Fruit fly (Drosophila melanogaster) whole organism, embryonic: Measurements from ENCODE around the gene NPF.

Source experiments
- Ada2b ChIP-seq: fragments of 200-800 bp; sonication (Bioruptor generic); IDR thresholded peaks from 2 replicates; pipeline ENCODE4 v1.3.6; 2022; ENCODE audit warnings: missing biosample characterization, missing genetic modification characterization
- BEAF-32 ChIP-seq: fragments of 200-800 bp; sonication (Bioruptor generic); optimal IDR thresholded peaks from 3 replicates; lab custom pipeline; 2017; ENCODE audit warnings: missing biosample characterization, missing genetic modification characterization, mild to moderate bottlenecking, moderate library complexity, missing genetic modification reagents
- CG10959 ChIP-seq: fragments of 200-800 bp; sonication (Bioruptor generic); IDR thresholded peaks from 2 replicates; pipeline ENCODE4 v1.3.6; 2022; ENCODE audit warnings: missing biosample characterization, missing genetic modification characterization
- CG11456 ChIP-seq: fragments of 200-800 bp; sonication (Bioruptor generic); IDR thresholded peaks from 3 replicates; pipeline ENCODE4 v1.3.6; 2022; ENCODE audit warnings: missing biosample characterization, missing genetic modification characterization
- CG11504 ChIP-seq: fragments of 200-800 bp; sonication (Bioruptor generic); optimal IDR thresholded peaks from 3 replicates; lab custom pipeline; 2019; ENCODE audit warnings: missing biosample characterization, mild to moderate bottlenecking, missing genetic modification characterization, moderate library complexity
- CG12155 ChIP-seq: fragments of 200-800 bp; sonication (Bioruptor generic); optimal IDR thresholded peaks from 3 replicates; lab custom pipeline; 2016; ENCODE audit warnings: missing biosample characterization, missing genetic modification characterization
- CG13296 ChIP-seq: fragments of 200-800 bp; sonication (Bioruptor generic); optimal IDR thresholded peaks from 3 replicates; lab custom pipeline; 2018; ENCODE audit warnings: missing biosample characterization, mild to moderate bottlenecking, missing genetic modification characterization
- CG13424 ChIP-seq: fragments of 200-800 bp; sonication (Bioruptor generic); optimal IDR thresholded peaks from 2 replicates; lab custom pipeline; 2019; ENCODE audit warnings: missing biosample characterization, mild to moderate bottlenecking, missing genetic modification characterization, moderate library complexity
- CG14667 ChIP-seq: fragments of 200-800 bp; sonication (Bioruptor generic); IDR thresholded peaks from 2 replicates; pipeline ENCODE4 v1.3.6; 2022; ENCODE audit warnings: missing biosample characterization, missing genetic modification characterization
- CG1602 ChIP-seq: fragments of 200-800 bp; sonication (Bioruptor generic); optimal IDR thresholded peaks from 3 replicates; lab custom pipeline; 2016; ENCODE audit warnings: missing biosample characterization, missing genetic modification characterization
- CG17328 ChIP-seq: fragments of 200-800 bp; sonication (Bioruptor generic); IDR thresholded peaks from 2 replicates; pipeline ENCODE4 v1.3.6; 2022; ENCODE audit warnings: missing biosample characterization, missing genetic modification characterization
- CG17568 ChIP-seq: fragments of 200-800 bp; sonication (Bioruptor generic); optimal IDR thresholded peaks from 2 replicates; lab custom pipeline; 2018; ENCODE audit warnings: missing biosample characterization, mild to moderate bottlenecking, missing genetic modification characterization, moderate library complexity
- CG17802 ChIP-seq: fragments of 200-800 bp; sonication (Bioruptor generic); optimal IDR thresholded peaks from 2 replicates; lab custom pipeline; 2018; ENCODE audit warnings: missing biosample characterization, mild to moderate bottlenecking, missing genetic modification characterization, moderate library complexity
- CG18476 ChIP-seq: fragments of 200-800 bp; sonication (Bioruptor generic); optimal IDR thresholded peaks from 2 replicates; lab custom pipeline; 2016; ENCODE audit warnings: missing biosample characterization, mild to moderate bottlenecking, missing genetic modification characterization
- CG2129 ChIP-seq: fragments of 200-800 bp; sonication (Bioruptor generic); IDR thresholded peaks from 2 replicates; pipeline ENCODE4 v1.3.6; 2022; ENCODE audit warnings: missing biosample characterization, missing genetic modification characterization; ENCODE audit not compliant: partially characterized antibody
- CG2199 ChIP-seq: fragments of 200-800 bp; sonication (Bioruptor generic); IDR thresholded peaks from 3 replicates; pipeline ENCODE4 v1.3.6; 2022; ENCODE audit warnings: missing biosample characterization, missing genetic modification characterization
- CG32767 ChIP-seq: fragments of 200-800 bp; sonication (Bioruptor generic); IDR thresholded peaks from 2 replicates; pipeline ENCODE4 v1.3.6; 2022; ENCODE audit warnings: missing biosample characterization, missing genetic modification characterization
- CG7556 ChIP-seq: fragments of 200-800 bp; sonication (Bioruptor generic); optimal IDR thresholded peaks from 2 replicates; lab custom pipeline; 2017; ENCODE audit warnings: missing biosample characterization, mild to moderate bottlenecking, missing genetic modification characterization
- CG7839 ChIP-seq: fragments of 200-800 bp; sonication (Bioruptor generic); optimal IDR thresholded peaks from 3 replicates; lab custom pipeline; 2018; ENCODE audit warnings: missing biosample characterization, mild to moderate bottlenecking, missing genetic modification characterization, moderate library complexity
- CG8478 ChIP-seq: fragments of >200 bp; optimal IDR thresholded peaks from 2 replicates; lab custom pipeline; 2018
- Drgx ChIP-seq: fragments of 200-800 bp; sonication (Bioruptor generic); IDR thresholded peaks from 2 replicates; pipeline ENCODE4 v1.3.6; 2022; ENCODE audit warnings: missing biosample characterization, missing genetic modification characterization
- ERR ChIP-seq: fragments of 200-800 bp; sonication (Bioruptor generic); optimal IDR thresholded peaks from 2 replicates; lab custom pipeline; 2016; ENCODE audit warnings: missing biosample characterization, missing genetic modification characterization
- Eip74EF ChIP-seq, 2 experiments: fragments of 200-800 bp in 1 of 2; fragments of >200 bp in 1 of 2; sonication (Bioruptor generic) in 1 of 2; optimal IDR thresholded peaks; 2 replicates each; lab custom pipeline; 2017 to 2019; ENCODE audit warnings: missing biosample characterization in 2 of 2, missing genetic modification characterization in 2 of 2, mild to moderate bottlenecking in 1 of 2, moderate library complexity in 1 of 2
- Ets97D ChIP-seq: fragments of 200-800 bp; sonication (Bioruptor generic); optimal IDR thresholded peaks from 3 replicates; lab custom pipeline; 2016; ENCODE audit warnings: missing biosample characterization, missing genetic modification characterization
- Fer1 ChIP-seq: fragments of 200-800 bp; sonication (Bioruptor generic); optimal IDR thresholded peaks from 2 replicates; lab custom pipeline; 2017; ENCODE audit warnings: missing biosample characterization, mild to moderate bottlenecking, missing genetic modification characterization
- Fer3 ChIP-seq: fragments of 200-800 bp; sonication (Bioruptor generic); optimal IDR thresholded peaks from 2 replicates; lab custom pipeline; 2018; ENCODE audit warnings: missing biosample characterization, mild to moderate bottlenecking, missing genetic modification characterization, moderate library complexity
- Gsc ChIP-seq: fragments of 200-800 bp; sonication (Bioruptor generic); IDR thresholded peaks from 2 replicates; pipeline ENCODE4 v1.3.6; 2022; ENCODE audit warnings: missing biosample characterization, missing genetic modification characterization
- HHEX ChIP-seq: fragments of 200-800 bp; sonication (Bioruptor generic); optimal IDR thresholded peaks from 3 replicates; lab custom pipeline; 2017; ENCODE audit warnings: missing biosample characterization, mild to moderate bottlenecking, missing genetic modification characterization, missing genetic modification reagents
- HLH3B ChIP-seq: fragments of 200-800 bp; sonication (Bioruptor generic); IDR thresholded peaks from 2 replicates; pipeline ENCODE4 v1.3.6; 2022; ENCODE audit warnings: missing biosample characterization, missing genetic modification characterization
- HLHmδ ChIP-seq: fragments of 200-800 bp; sonication (Bioruptor generic); optimal IDR thresholded peaks from 2 replicates; lab custom pipeline; 2018; ENCODE audit warnings: missing biosample characterization, mild to moderate bottlenecking, missing genetic modification characterization, moderate library complexity
- Mrtf ChIP-seq: fragments of 200-800 bp; sonication (Bioruptor generic); IDR thresholded peaks from 3 replicates; pipeline ENCODE4 v1.3.6; 2022; ENCODE audit warnings: missing biosample characterization, missing genetic modification characterization
- NC2α ChIP-seq: fragments of 200-800 bp; sonication (Bioruptor generic); optimal IDR thresholded peaks from 2 replicates; lab custom pipeline; 2016; ENCODE audit warnings: missing biosample characterization, missing genetic modification characterization
- NFAT ChIP-seq: fragments of 200-800 bp; sonication (Bioruptor generic); IDR thresholded peaks from 2 replicates; pipeline ENCODE4 v1.3.6; 2022; ENCODE audit warnings: missing biosample characterization, missing genetic modification characterization
- Neu2 ChIP-seq: fragments of 200-800 bp; sonication (Bioruptor generic); optimal IDR thresholded peaks from 3 replicates; lab custom pipeline; 2016; ENCODE audit warnings: missing biosample characterization, missing genetic modification characterization, borderline replicate concordance
- Nf-YC ChIP-seq: fragments of 200-800 bp; optimal IDR thresholded peaks from 3 replicates; lab custom pipeline; 2019; ENCODE audit warnings: missing biosample characterization, mild to moderate bottlenecking, missing genetic modification characterization, moderate library complexity
- Spps ChIP-seq: fragments of 200-800 bp; sonication (Bioruptor generic); optimal IDR thresholded peaks from 2 replicates; lab custom pipeline; 2018; ENCODE audit warnings: missing biosample characterization, mild to moderate bottlenecking, missing genetic modification characterization
- Stat92E ChIP-seq, 3 experiments: fragments of >200 bp in 2 of 3; fragments of 200-800 bp in 1 of 3; sonication (Bioruptor generic) in 1 of 3; optimal IDR thresholded peaks; 2 replicates each; lab custom pipeline; 2017 to 2019; ENCODE audit warnings: missing biosample characterization in 3 of 3, missing genetic modification characterization in 3 of 3, mild to moderate bottlenecking in 1 of 3, moderate library complexity in 1 of 3
- Usf ChIP-seq: fragments of 200-800 bp; sonication (Bioruptor generic); optimal IDR thresholded peaks from 2 replicates; lab custom pipeline; 2017; ENCODE audit warnings: missing genotype, missing biosample characterization, missing genetic modification characterization
- aop ChIP-seq: fragments of 200-800 bp; sonication (Bioruptor generic); IDR thresholded peaks from 2 replicates; pipeline ENCODE4 v1.3.6; 2022; ENCODE audit warnings: missing biosample characterization, missing genetic modification characterization
- eyg ChIP-seq: fragments of 200-800 bp; sonication (Bioruptor generic); optimal IDR thresholded peaks from 3 replicates; lab custom pipeline; 2016; ENCODE audit warnings: missing biosample characterization, missing genetic modification characterization
- fu2 ChIP-seq: fragments of 200-800 bp; sonication (Bioruptor generic); optimal IDR thresholded peaks from 2 replicates; lab custom pipeline; 2016; ENCODE audit warnings: missing biosample characterization, missing genetic modification characterization
- gce ChIP-seq: fragments of 200-800 bp; sonication (Bioruptor generic); IDR thresholded peaks from 3 replicates; pipeline ENCODE4 v1.3.6; 2022; ENCODE audit warnings: missing biosample characterization, missing genetic modification characterization
- ken ChIP-seq: fragments of 200-800 bp; sonication (Bioruptor generic); IDR thresholded peaks from 3 replicates; pipeline ENCODE4 v1.3.6; 2022; ENCODE audit warnings: missing biosample characterization, missing genetic modification characterization
- org-1 ChIP-seq: fragments of 200-800 bp; sonication (Bioruptor generic); optimal IDR thresholded peaks from 2 replicates; lab custom pipeline; 2017; ENCODE audit warnings: missing biosample characterization, missing genetic modification characterization
- salm ChIP-seq: fragments of 200-800 bp; sonication (Bioruptor generic); optimal IDR thresholded peaks from 2 replicates; lab custom pipeline; 2018; ENCODE audit warnings: missing biosample characterization, mild to moderate bottlenecking, missing genetic modification characterization
- slou ChIP-seq: fragments of 200-800 bp; sonication (Bioruptor generic); optimal IDR thresholded peaks from 3 replicates; lab custom pipeline; 2016; ENCODE audit warnings: missing biosample characterization, missing genetic modification characterization
- ssp ChIP-seq: fragments of 200-800 bp; sonication (Bioruptor generic); IDR thresholded peaks from 2 replicates; pipeline ENCODE4 v1.3.6; 2022; ENCODE audit warnings: missing biosample characterization, missing genetic modification characterization
- ttk ChIP-seq: fragments of 200-800 bp; sonication (Bioruptor generic); IDR thresholded peaks from 2 replicates; pipeline ENCODE4 v2.1.2; 2022; ENCODE audit warnings: missing biosample characterization, missing genetic modification characterization
- tup ChIP-seq: fragments of 200-800 bp; sonication (Bioruptor generic); optimal IDR thresholded peaks from 2 replicates; lab custom pipeline; 2016; ENCODE audit warnings: missing biosample characterization, mild to moderate bottlenecking, missing genetic modification characterization, moderate library complexity
- unpg ChIP-seq: fragments of 200-800 bp; sonication (Bioruptor generic); optimal IDR thresholded peaks from 3 replicates; lab custom pipeline; 2018; ENCODE audit warnings: missing biosample characterization, mild to moderate bottlenecking, missing genetic modification characterization, moderate library complexity

NPF gene

dm6 chr3R:16573483-16574145 is 35.4 kb upstream of the NPF start, which contains the start of gene CG14903 (continued):
- TF ChIP-seq Gsc (GFP tag; lab: Robert Waterston, UW): no peak
- TF ChIP-seq Neu2: no peak
- TF ChIP-seq CG13424: peak; percentile 38
- no peak for TF ChIP-seq Nf-YC
- TF ChIP-seq Usf (GFP tag; lab: Kevin White, UChicago): no peak
- TF ChIP-seq Fer1 (GFP tag; lab: Kevin White, UChicago): no peak
- TF ChIP-seq CG32767 (GFP tag; lab: Robert Waterston, UW): no peak
- TF ChIP-seq Stat92E (GFP tag; optimal IDR thresholded peaks at IDR 0.05; lab: Kevin White, UChicago): no peak
- TF ChIP-seq CG11456: 0 out of 3 replicates have a peak, but pooled peaks have one; percentile 18
- no peak; the same call in 1 of the 2 replicates for TF ChIP-seq ttk
- TF ChIP-seq Spps (tag; lab: Kevin White, UChicago): no peak
- TF ChIP-seq slou (GFP tag; lab: Kevin White, UChicago): no peak
- TF ChIP-seq eyg (GFP tag; lab: Kevin White, UChicago): no peak
- TF ChIP-seq CG13296 (GFP tag; lab: Kevin White, UChicago): no peak
- no peak for TF ChIP-seq NC2α
- no peak for TF ChIP-seq salm (tag; lab: Kevin White, UChicago)
- TF ChIP-seq CG17328 (GFP tag; lab: Robert Waterston, UW): no peak
- no peak for TF ChIP-seq Eip74EF (GFP tag; optimal IDR thresholded peaks at IDR 0.05; lab: Kevin White, UChicago)
- TF ChIP-seq CG17802: peak; percentile 100
- TF ChIP-seq gce (GFP tag; lab: Robert Waterston, UW): no peak
- TF ChIP-seq CG14667: no peak
- TF ChIP-seq fu2 (GFP tag; lab: Kevin White, UChicago): no peak
- TF ChIP-seq Drgx: no peak
- TF ChIP-seq HLHmδ: no peak
- TF ChIP-seq CG11504 (tag; lab: Kevin White, UChicago): peak; percentile 59
- TF ChIP-seq CG7556: no peak
- TF ChIP-seq CG18476 (GFP tag; lab: Kevin White, UChicago): no peak
- no peak for TF ChIP-seq Fer3 (tag; lab: Kevin White, UChicago)
- no peak for TF ChIP-seq NFAT (GFP tag; lab: Robert Waterston, UW)
- TF ChIP-seq CG8478: peak; percentile 23
- no peak for TF ChIP-seq Ada2b
- TF ChIP-seq ken (GFP tag; lab: Robert Waterston, UW): peak; percentile 50; the same call in 2 of the 3 replicates
- TF ChIP-seq CG2199 (GFP tag; lab: Robert Waterston, UW): peak; percentile 85
- TF ChIP-seq HLH3B (GFP tag; lab: Robert Waterston, UW): peak; percentile 49; the same call in 1 of the 2 replicates
- peak; percentile 71 for TF ChIP-seq ssp (GFP tag; lab: Robert Waterston, UW)
- peak; percentile 40 for TF ChIP-seq CG1602 (GFP tag; lab: Kevin White, UChicago)
- no peak for TF ChIP-seq HHEX (GFP tag; lab: Kevin White, UChicago)
- TF ChIP-seq CG10959 (GFP tag; lab: Robert Waterston, UW): no peak
- TF ChIP-seq tup (GFP tag; lab: Kevin White, UChicago): no peak
- TF ChIP-seq CG2129 (GFP tag; lab: Robert Waterston, UW): peak; percentile 20; the same call in 1 of the 2 replicates
- TF ChIP-seq CG17568: no peak
- 0 out of 3 replicates have a peak, but pooled peaks have one; percentile 17 for TF ChIP-seq Mrtf (GFP tag; lab: Robert Waterston, UW)
- TF ChIP-seq aop (GFP tag; lab: Robert Waterston, UW): no peak
- peak; percentile 26 for TF ChIP-seq CG7839 (tag; lab: Kevin White, UChicago)
- no peak for TF ChIP-seq org-1
- TF ChIP-seq CG12155 (GFP tag; lab: Kevin White, UChicago): peak; percentile 24
- TF ChIP-seq Ets97D (GFP tag; lab: Kevin White, UChicago): peak; percentile 39
- TF ChIP-seq BEAF-32 (GFP tag; lab: Kevin White, UChicago): peak; percentile 85
- TF ChIP-seq unpg (GFP tag; lab: Kevin White, UChicago): no peak
- no peak for TF ChIP-seq ERR (GFP tag; lab: Kevin White, UChicago)
